Worm (Caenorhabditis elegans) whole organism, L4 larva: ENCODE measurements around the gene srr-4.
A peak's percentile ranks its signal among the peaks of the same experiment; 100 is the strongest.

Source experiments
- F10B5.3 ChIP-seq: sonication (generic microtip); optimal IDR thresholded peaks from 2 replicates; lab custom pipeline; 2016; ENCODE audit warnings: mild to moderate bottlenecking, missing genetic modification characterization, missing compliant biosample characterization
- F37D6.2 ChIP-seq: sonication (generic microtip); optimal IDR thresholded peaks from 2 replicates; lab custom pipeline; 2016; ENCODE audit warnings: mild to moderate bottlenecking, missing genetic modification characterization, missing compliant biosample characterization
- F44E2.7 ChIP-seq: fragments of 200-800 bp; sonication (Bioruptor generic); IDR thresholded peaks from 2 replicates; pipeline ENCODE4 v2.1.2; 2022; ENCODE audit warnings: missing genetic modification characterization, missing compliant biosample characterization
- F49E8.2 ChIP-seq: sonication (generic microtip); optimal IDR thresholded peaks from 2 replicates; lab custom pipeline; 2016; ENCODE audit warnings: missing compliant biosample characterization, mild to moderate bottlenecking, missing genetic modification characterization, borderline replicate concordance
- T20F7.1 ChIP-seq: fragments of 200-800 bp; sonication (Bioruptor generic); optimal IDR thresholded peaks from 2 replicates; lab custom pipeline; 2018; ENCODE audit warnings: mild to moderate bottlenecking, missing genetic modification characterization, missing compliant biosample characterization
- T26A8.4 ChIP-seq: fragments of 200-800 bp; sonication (Bioruptor generic); IDR thresholded peaks from 2 replicates; pipeline ENCODE4 v1.3.6; 2022; ENCODE audit warnings: missing genetic modification characterization, missing compliant biosample characterization
- Y75B8A.6 ChIP-seq: fragments of 200-800 bp; sonication (Bioruptor generic); IDR thresholded peaks from 2 replicates; pipeline ENCODE4 v1.3.6; 2022; ENCODE audit warnings: missing genetic modification reagents, missing genetic modification characterization, missing compliant biosample characterization
- ZK546.5 ChIP-seq, 2 experiments: sonication (generic microtip); optimal IDR thresholded peaks; 2 replicates each; lab custom pipeline; 2017; ENCODE audit warnings: missing biosample characterization in 2 of 2, missing genetic modification characterization in 2 of 2
- aha-1 ChIP-seq: fragments of 150-350 bp; peaks from one replicate; lab custom pipeline; 2014; ENCODE audit warnings: missing biosample characterization, missing genetic modification characterization
- ama-1 ChIP-seq: fragments of 150-350 bp; optimal IDR thresholded peaks from 2 replicates; lab custom pipeline; 2014; ENCODE audit warnings: inconsistent platforms, mixed read lengths
- arid-1 ChIP-seq: fragments of 200-800 bp; sonication (Bioruptor generic); conservative IDR thresholded peaks from 2 replicates; pipeline ENCODE4 v1.3.6; 2022; ENCODE audit warnings: missing genetic modification reagents, missing genetic modification characterization, missing compliant biosample characterization
- ceh-62 ChIP-seq: sonication (generic microtip); optimal IDR thresholded peaks from 2 replicates; lab custom pipeline; 2017; ENCODE audit warnings: missing biosample characterization, missing genetic modification characterization
- ceh-82 ChIP-seq: sonication (generic microtip); optimal IDR thresholded peaks from 2 replicates; lab custom pipeline; 2017; ENCODE audit warnings: missing biosample characterization, missing genetic modification characterization
- ces-1 ChIP-seq: fragments of 150-350 bp; sonication (generic microtip); optimal IDR thresholded peaks from 4 replicates; lab custom pipeline; 2014; ENCODE audit warnings: missing biosample characterization, missing genetic modification reagents, missing genetic modification characterization
- ctbp-1 ChIP-seq: fragments of 200-800 bp; sonication (Bioruptor generic); IDR thresholded peaks from 2 replicates; pipeline ENCODE4 v1.3.6; 2022; ENCODE audit warnings: missing genetic modification reagents, missing genetic modification characterization, missing compliant biosample characterization
- daf-16 ChIP-seq, 3 experiments: sonication (generic microtip); optimal IDR thresholded peaks; 2 replicates each; lab custom pipeline; 2016 to 2017; ENCODE audit warnings: missing genetic modification characterization in 3 of 3, missing genetic modification reagents in 3 of 3, mild to moderate bottlenecking in 2 of 3, missing compliant biosample characterization in 2 of 3, missing biosample characterization in 1 of 3, moderate library complexity in 1 of 3
- dmd-6 ChIP-seq: fragments of 200-800 bp; sonication (Bioruptor generic); IDR thresholded peaks from 2 replicates; pipeline ENCODE4 v1.3.6; 2022; ENCODE audit warnings: missing genetic modification reagents, missing genetic modification characterization, missing compliant biosample characterization
- dve-1 ChIP-seq: sonication (generic microtip); optimal IDR thresholded peaks from 2 replicates; lab custom pipeline; 2017; ENCODE audit warnings: antibody characterized with exemption, mild to moderate bottlenecking, missing genetic modification characterization, missing compliant biosample characterization; ENCODE audit not compliant: insufficient read depth
- egl-27 ChIP-seq: sonication (generic microtip); optimal IDR thresholded peaks from 3 replicates; lab custom pipeline; 2017; ENCODE audit warnings: missing biosample characterization, missing genetic modification reagents, missing genetic modification characterization
- fkh-10 ChIP-seq: fragments of 150-350 bp; optimal IDR thresholded peaks from 2 replicates; lab custom pipeline; 2014; ENCODE audit warnings: missing biosample characterization, missing genetic modification reagents, missing genetic modification characterization
- fos-1 ChIP-seq: fragments of 150-350 bp; optimal IDR thresholded peaks from 2 replicates; lab custom pipeline; 2014; ENCODE audit warnings: missing biosample characterization, missing genetic modification characterization
- gei-8 ChIP-seq: fragments of 200-800 bp; sonication (Bioruptor generic); optimal IDR thresholded peaks from 2 replicates; lab custom pipeline; 2018; ENCODE audit warnings: mild to moderate bottlenecking, missing genetic modification characterization, missing compliant biosample characterization
- hlh-11 ChIP-seq: fragments of 200-800 bp; sonication (Bioruptor generic); optimal IDR thresholded peaks from 2 replicates; lab custom pipeline; 2018; ENCODE audit warnings: mild to moderate bottlenecking, missing genetic modification characterization, missing compliant biosample characterization
- hmg-1.1 ChIP-seq: fragments of 200-800 bp; sonication (Bioruptor generic); IDR thresholded peaks from 2 replicates; pipeline ENCODE4 v1.3.6; 2022; ENCODE audit warnings: missing genetic modification reagents, missing genetic modification characterization, missing compliant biosample characterization
- jun-1 ChIP-seq: fragments of 150-350 bp; optimal IDR thresholded peaks from 2 replicates; lab custom pipeline; 2014; ENCODE audit warnings: missing biosample characterization, missing genetic modification reagents, missing genetic modification characterization
- lim-7 ChIP-seq: fragments of 200-800 bp; sonication (Bioruptor generic); IDR thresholded peaks from 2 replicates; pipeline ENCODE4 v1.3.6; 2022; ENCODE audit warnings: missing genetic modification characterization, missing compliant biosample characterization
- lin-15B ChIP-seq: fragments of 150-350 bp; sonication (generic microtip); optimal IDR thresholded peaks from 3 replicates; lab custom pipeline; 2014; ENCODE audit warnings: missing biosample characterization, missing genetic modification characterization
- lin-29 ChIP-seq: fragments of 200-800 bp; sonication (Bioruptor generic); IDR thresholded peaks from 2 replicates; pipeline ENCODE4 v1.3.6; 2022; ENCODE audit warnings: missing genetic modification reagents, missing genetic modification characterization, missing compliant biosample characterization
- lin-38 ChIP-seq: fragments of 200-800 bp; sonication (Bioruptor generic); IDR thresholded peaks from 2 replicates; pipeline ENCODE4 v1.3.6; 2022; ENCODE audit warnings: missing genetic modification reagents, missing genetic modification characterization, missing compliant biosample characterization
- lsy-2 ChIP-seq, 2 experiments: fragments of 150-350 bp in 1 of 2; sonication (generic microtip) in 1 of 2; optimal IDR thresholded peaks; 2 replicates each; lab custom pipeline; 2014 to 2017; ENCODE audit warnings: missing biosample characterization in 2 of 2, missing genetic modification characterization in 2 of 2
- madf-9 ChIP-seq: fragments of 200-800 bp; sonication (Bioruptor generic); conservative IDR thresholded peaks from 2 replicates; pipeline ENCODE4 v1.3.6; 2022; ENCODE audit warnings: missing genetic modification reagents, missing genetic modification characterization, missing compliant biosample characterization
- mep-1 ChIP-seq: fragments of 150-350 bp; sonication (generic microtip); optimal IDR thresholded peaks from 3 replicates; lab custom pipeline; 2014; ENCODE audit warnings: missing biosample characterization, missing genetic modification characterization
- nhr-102 ChIP-seq: sonication (generic microtip); optimal IDR thresholded peaks from 2 replicates; lab custom pipeline; 2016; ENCODE audit warnings: mild to moderate bottlenecking, missing genetic modification characterization, moderate library complexity, missing compliant biosample characterization
- nhr-11 ChIP-seq: fragments of 150-350 bp; optimal IDR thresholded peaks from 2 replicates; lab custom pipeline; 2014; ENCODE audit warnings: missing biosample characterization, missing genetic modification characterization
- nhr-28 ChIP-seq: fragments of 150-350 bp; optimal IDR thresholded peaks from 2 replicates; lab custom pipeline; 2014; ENCODE audit warnings: missing biosample characterization, missing genetic modification characterization
- nhr-42 ChIP-seq: fragments of 200-800 bp; sonication (Bioruptor generic); IDR thresholded peaks from 2 replicates; pipeline ENCODE4 v1.3.6; 2022; ENCODE audit warnings: missing genetic modification characterization, missing compliant biosample characterization
- nhr-48 ChIP-seq: sonication (generic microtip); optimal IDR thresholded peaks from 2 replicates; lab custom pipeline; 2016; ENCODE audit warnings: mild to moderate bottlenecking, missing genetic modification characterization, missing compliant biosample characterization
- nhr-77 ChIP-seq: fragments of 150-350 bp; optimal IDR thresholded peaks from 2 replicates; lab custom pipeline; 2014; ENCODE audit warnings: missing biosample characterization, missing genetic modification characterization
- pha-4 ChIP-seq, 2 experiments: fragments of 150-350 bp in 1 of 2; fragments of 200-800 bp in 1 of 2; sonication (Bioruptor generic) in 1 of 2; IDR thresholded peaks in 1 of 2; optimal IDR thresholded peaks in 1 of 2; 2 replicates each; pipeline versions ENCODE4 v1.3.6 to Lab custom; 2014 to 2022; ENCODE audit warnings: missing genetic modification characterization in 2 of 2, missing genetic modification reagents in 2 of 2, missing biosample characterization in 1 of 2, missing compliant biosample characterization in 1 of 2
- pqm-1 ChIP-seq: sonication (generic microtip); optimal IDR thresholded peaks from 2 replicates; lab custom pipeline; 2017; ENCODE audit warnings: missing biosample characterization, missing genetic modification characterization
- skn-1 ChIP-seq: fragments of 150-350 bp; optimal IDR thresholded peaks from 2 replicates; lab custom pipeline; 2014; ENCODE audit warnings: missing biosample characterization, missing genetic modification characterization
- snpc-1.2 ChIP-seq: fragments of 200-800 bp; sonication (Bioruptor generic); IDR thresholded peaks from 2 replicates; pipeline ENCODE4 v1.3.6; 2022; ENCODE audit warnings: missing genetic modification reagents, missing genetic modification characterization, missing compliant biosample characterization
- snpc-4 ChIP-seq: fragments of 150-350 bp; optimal IDR thresholded peaks from 2 replicates; lab custom pipeline; 2014; ENCODE audit warnings: missing biosample characterization, missing genetic modification characterization
- spr-3 ChIP-seq: fragments of 200-800 bp; sonication (Bioruptor generic); optimal IDR thresholded peaks from 2 replicates; lab custom pipeline; 2018; ENCODE audit warnings: mild to moderate bottlenecking, missing genetic modification characterization, missing compliant biosample characterization
- unc-62 ChIP-seq, 3 experiments: fragments of 150-350 bp in 1 of 3; sonication (generic microtip); optimal IDR thresholded peaks in 2 of 3; peaks in 1 of 3; 1 replicate in 1 of 3; 2 replicates in 2 of 3; lab custom pipeline; 2014 to 2017; ENCODE audit warnings: missing biosample characterization in 3 of 3, missing genetic modification characterization in 3 of 3, missing genetic modification reagents in 3 of 3, missing genotype in 1 of 3
- vab-7 ChIP-seq: fragments of 200-800 bp; sonication (Bioruptor generic); IDR thresholded peaks from 2 replicates; pipeline ENCODE4 v1.3.6; 2022; ENCODE audit warnings: missing genetic modification reagents, missing genetic modification characterization, missing compliant biosample characterization
- zag-1 ChIP-seq: fragments of 150-350 bp; optimal IDR thresholded peaks from 2 replicates; lab custom pipeline; 2014; ENCODE audit warnings: missing biosample characterization, missing genetic modification characterization
- zfp-2 ChIP-seq: sonication (generic microtip); optimal IDR thresholded peaks from 2 replicates; lab custom pipeline; 2016; ENCODE audit warnings: mild to moderate bottlenecking, missing genetic modification characterization, missing compliant biosample characterization
- zip-11 ChIP-seq: fragments of 200-800 bp; sonication (Bioruptor generic); IDR thresholded peaks from 2 replicates; pipeline ENCODE4 v1.3.6; 2022; ENCODE audit warnings: missing genetic modification characterization, missing compliant biosample characterization

Gene srr-4

DNA sequence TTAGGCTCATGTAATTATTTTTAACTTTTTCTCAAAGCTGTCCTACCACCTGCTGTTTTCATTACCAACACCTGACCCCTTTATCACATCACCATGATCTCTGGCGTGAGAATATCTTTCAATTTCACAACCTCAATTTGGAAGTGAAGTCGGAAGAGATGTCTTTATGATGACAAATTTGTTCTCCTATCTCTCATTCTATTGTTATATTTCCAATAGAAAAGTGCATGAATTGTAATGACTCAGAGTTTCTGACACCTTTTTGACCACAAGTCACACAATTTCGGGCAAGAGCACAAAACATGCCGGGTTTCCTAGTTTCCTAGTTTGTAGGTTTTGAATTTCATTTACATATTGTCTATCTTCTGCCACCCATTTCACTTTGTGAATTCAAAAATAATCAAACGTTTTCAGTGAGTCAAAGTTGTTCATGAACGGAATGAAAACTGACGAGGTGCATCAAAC is at the start of gene srr-4:
Gene srr-4 (plus strand): TSS at position 415 of the 465 bp plus-strand sequence.
- no peak for TF ChIP-seq nhr-42 (GFP tag; lab: Robert Waterston, UW)
- TF ChIP-seq hmg-1.1 (GFP tag; lab: Robert Waterston, UW): no peak
- no peak for TF ChIP-seq ceh-82
- TF ChIP-seq pha-4 (GFP tag; IDR thresholded peaks at IDR 0.05; lab: Robert Waterston, UW): no peak
- no peak for TF ChIP-seq pha-4 (tag; optimal IDR thresholded peaks at IDR 0.05; lab: Kevin White, UChicago)
- no peak for TF ChIP-seq zfp-2 (tag; lab: Kevin White, UChicago)
- no peak for TF ChIP-seq nhr-48 (tag; lab: Kevin White, UChicago)
- no peak for TF ChIP-seq F49E8.2 (tag; lab: Kevin White, UChicago)
- TF ChIP-seq dmd-6 (GFP tag; lab: Robert Waterston, UW): peak; percentile 46; the same call in 1 of the 2 replicates
- no peak for TF ChIP-seq lim-7 (GFP tag; lab: Robert Waterston, UW)
- TF ChIP-seq gei-8 (GFP tag; lab: Kevin White, UChicago): no peak
- TF ChIP-seq fkh-10 (GFP tag; lab: Kevin White, UChicago): no peak
- no peak for TF ChIP-seq ama-1
- peak; percentile 61 for TF ChIP-seq nhr-28
- TF ChIP-seq pqm-1 (tag; lab: Kevin White, UChicago): no peak
- TF ChIP-seq spr-3 (GFP tag; lab: Kevin White, UChicago): no peak
- no peak for TF ChIP-seq nhr-102 (tag; lab: Kevin White, UChicago)
- no peak for TF ChIP-seq vab-7 (GFP tag; lab: Robert Waterston, UW)
- TF ChIP-seq mep-1 (tag; lab: Kevin White, UChicago): no peak
- no peak for TF ChIP-seq lin-29 (GFP tag; lab: Robert Waterston, UW)
- no peak for TF ChIP-seq fos-1 (tag; lab: Kevin White, UChicago)
- TF ChIP-seq egl-27: no peak
- no peak for TF ChIP-seq arid-1
- peak in 1 of 2 experiments; percentile 97 for TF ChIP-seq unc-62 (GFP tag; optimal IDR thresholded peaks at IDR 0.05 in 1 of 2; lab: Kevin White, UChicago)
- no peak for TF ChIP-seq unc-62 (tag; optimal IDR thresholded peaks at IDR 0.05; lab: Kevin White, UChicago)

DNA sequence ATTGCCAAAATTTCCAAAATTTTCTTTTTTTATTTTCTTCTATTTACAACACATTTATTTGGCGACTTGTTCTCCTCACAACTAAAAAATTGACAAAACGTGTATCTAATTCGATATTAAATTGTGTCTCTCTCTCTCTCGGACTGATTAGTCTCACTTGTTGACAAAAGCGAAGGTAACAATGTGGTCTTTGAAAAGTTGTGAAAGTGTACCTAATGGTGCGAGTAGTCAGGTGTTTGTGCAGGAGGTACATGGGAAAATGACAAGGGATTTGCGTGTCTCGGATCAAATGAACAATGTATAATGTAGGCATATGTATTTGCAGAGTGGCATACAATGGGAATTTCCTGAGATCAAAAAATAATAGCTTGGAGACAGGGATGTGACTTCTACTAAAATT is 49.5 kb upstream of the srr-4 start:
- no peak for TF ChIP-seq T20F7.1 (GFP tag; lab: Kevin White, UChicago)
- no peak for TF ChIP-seq vab-7 (GFP tag; lab: Robert Waterston, UW)
- no peak for TF ChIP-seq F10B5.3 (tag; lab: Kevin White, UChicago)
- TF ChIP-seq lsy-2 (tag; optimal IDR thresholded peaks at IDR 0.05; lab: Kevin White, UChicago): no peak
- no peak for TF ChIP-seq lin-38 (GFP tag; lab: Robert Waterston, UW)
- TF ChIP-seq lin-29 (GFP tag; lab: Robert Waterston, UW): no peak
- no peak for TF ChIP-seq zag-1 (tag; lab: Kevin White, UChicago)
- no peak for TF ChIP-seq lin-15B (tag; lab: Kevin White, UChicago)
- TF ChIP-seq ZK546.5 (tag; optimal IDR thresholded peaks at IDR 0.05; lab: Kevin White, UChicago): no peak
- TF ChIP-seq nhr-28: peak; percentile 48
- no peak for TF ChIP-seq ceh-62 (tag; lab: Kevin White, UChicago)
- TF ChIP-seq snpc-1.2: no peak
- no peak for TF ChIP-seq ama-1
- no peak for TF ChIP-seq nhr-77
- TF ChIP-seq nhr-48 (tag; lab: Kevin White, UChicago): no peak
- TF ChIP-seq Y75B8A.6 (GFP tag; lab: Robert Waterston, UW): no peak
- TF ChIP-seq hlh-11 (tag; lab: Kevin White, UChicago): no peak
- no peak for TF ChIP-seq F37D6.2
- TF ChIP-seq unc-62 (GFP tag; optimal IDR thresholded peaks at IDR 0.05 in 1 of 2; lab: Kevin White, UChicago): peak in 1 of 2 experiments; percentile 33
- TF ChIP-seq unc-62 (tag; optimal IDR thresholded peaks at IDR 0.05; lab: Kevin White, UChicago): no peak
- no peak for TF ChIP-seq skn-1
- no peak for TF ChIP-seq ctbp-1 (GFP tag; lab: Robert Waterston, UW)
- no peak for TF ChIP-seq aha-1 (tag; lab: Kevin White, UChicago)
- TF ChIP-seq snpc-4: no peak
- TF ChIP-seq F44E2.7 (GFP tag; lab: Robert Waterston, UW): no peak
- peak; percentile 11 for TF ChIP-seq nhr-11 (tag; lab: Kevin White, UChicago)
- no peak for TF ChIP-seq daf-16 (GFP tag; optimal IDR thresholded peaks at IDR 0.05; lab: Kevin White, UChicago)
- TF ChIP-seq daf-16 (tag; optimal IDR thresholded peaks at IDR 0.05; lab: Kevin White, UChicago): peak; percentile 61
- no peak for TF ChIP-seq madf-9
- no peak for TF ChIP-seq jun-1
- TF ChIP-seq zip-11 (GFP tag; lab: Robert Waterston, UW): no peak
- no peak for TF ChIP-seq ces-1 (GFP tag; lab: Kevin White, UChicago)
- no peak for TF ChIP-seq T26A8.4
- TF ChIP-seq dve-1: peak; percentile 13
